Fruit fly (Drosophila melanogaster) whole organism, embryonic: ENCODE measurements around the gene Pgant2.
A peak's percentile ranks its signal among the peaks of the same experiment; 100 is the strongest.

Experiments
- BEAF-32 ChIP-seq: fragments of 200-800 bp; sonication (Bioruptor generic); optimal IDR thresholded peaks from 3 replicates; lab custom pipeline; 2017; ENCODE audit warnings: missing biosample characterization, missing genetic modification characterization, mild to moderate bottlenecking, moderate library complexity, missing genetic modification reagents
- CG10209 ChIP-seq: fragments of 200-800 bp; sonication (Bioruptor generic); optimal IDR thresholded peaks from 3 replicates; lab custom pipeline; 2017; ENCODE audit warnings: missing biosample characterization, mild to moderate bottlenecking, missing genetic modification characterization, missing genetic modification reagents
- CG14710 ChIP-seq: fragments of 200-800 bp; sonication (Bioruptor generic); optimal IDR thresholded peaks from 3 replicates; lab custom pipeline; 2019; ENCODE audit warnings: missing biosample characterization, mild to moderate bottlenecking, missing genetic modification characterization, moderate library complexity
- CG1603 ChIP-seq: fragments of 200-800 bp; sonication (Bioruptor generic); optimal IDR thresholded peaks from 2 replicates; lab custom pipeline; 2019; ENCODE audit warnings: missing biosample characterization, mild to moderate bottlenecking, missing genetic modification characterization, moderate library complexity
- CG1647 ChIP-seq: fragments of 200-800 bp; sonication (Bioruptor generic); optimal IDR thresholded peaks from 3 replicates; lab custom pipeline; 2016; ENCODE audit warnings: missing biosample characterization, missing genetic modification characterization
- CG17568 ChIP-seq: fragments of 200-800 bp; sonication (Bioruptor generic); optimal IDR thresholded peaks from 2 replicates; lab custom pipeline; 2018; ENCODE audit warnings: missing biosample characterization, mild to moderate bottlenecking, missing genetic modification characterization, moderate library complexity
- CG2129 ChIP-seq: fragments of 200-800 bp; sonication (Bioruptor generic); IDR thresholded peaks from 2 replicates; pipeline ENCODE4 v1.3.6; 2022; ENCODE audit warnings: missing biosample characterization, missing genetic modification characterization; ENCODE audit not compliant: partially characterized antibody
- CG2678 ChIP-seq: fragments of 200-800 bp; sonication (Bioruptor generic); optimal IDR thresholded peaks from 3 replicates; lab custom pipeline; 2019; ENCODE audit warnings: missing biosample characterization, mild to moderate bottlenecking, missing genetic modification characterization, moderate library complexity
- CG2712 ChIP-seq: fragments of 200-800 bp; optimal IDR thresholded peaks from 3 replicates; lab custom pipeline; 2019; ENCODE audit warnings: missing biosample characterization, mild to moderate bottlenecking, missing genetic modification characterization, moderate library complexity
- CG30020 ChIP-seq: fragments of 200-800 bp; optimal IDR thresholded peaks from 2 replicates; lab custom pipeline; 2019; ENCODE audit warnings: missing biosample characterization, mild to moderate bottlenecking, missing genetic modification characterization, moderate library complexity
- CG34422 ChIP-seq: fragments of 200-800 bp; sonication (Bioruptor generic); IDR thresholded peaks from 3 replicates; pipeline ENCODE4 v1.3.6; 2022; ENCODE audit warnings: missing biosample characterization, missing genetic modification characterization
- CG3995 ChIP-seq: fragments of 200-800 bp; sonication (Bioruptor generic); optimal IDR thresholded peaks from 3 replicates; lab custom pipeline; 2016; ENCODE audit warnings: missing biosample characterization, missing genetic modification characterization
- CG42726 ChIP-seq: fragments of 200-800 bp; sonication (Bioruptor generic); IDR thresholded peaks from 2 replicates; pipeline ENCODE4 v1.3.6; 2022; ENCODE audit warnings: missing biosample characterization, missing genetic modification characterization; ENCODE audit not compliant: partially characterized antibody
- CG6254 ChIP-seq: fragments of 200-800 bp; sonication (Bioruptor generic); optimal IDR thresholded peaks from 3 replicates; lab custom pipeline; 2017; ENCODE audit warnings: mild to moderate bottlenecking, missing biosample characterization, missing genetic modification reagents, missing genetic modification characterization
- CG6791 ChIP-seq: fragments of 200-800 bp; sonication (Bioruptor generic); IDR thresholded peaks from 3 replicates; pipeline ENCODE4 v1.3.6; 2022; ENCODE audit warnings: missing biosample characterization, missing genetic modification characterization; ENCODE audit not compliant: partially characterized antibody
- CG7357 ChIP-seq: fragments of 200-800 bp; sonication (Bioruptor generic); IDR thresholded peaks from 3 replicates; pipeline ENCODE4 v1.3.6; 2022; ENCODE audit warnings: missing biosample characterization, missing genetic modification characterization
- CG8290 ChIP-seq, 3 experiments: fragments of 200-800 bp; sonication (Bioruptor generic); optimal IDR thresholded peaks; 2 replicates each; lab custom pipeline; 2016 to 2019; ENCODE audit warnings: missing biosample characterization in 3 of 3, missing genetic modification characterization in 3 of 3, mild to moderate bottlenecking in 2 of 3, moderate library complexity in 1 of 3
- CG8765 ChIP-seq: fragments of 200-800 bp; sonication (Bioruptor generic); IDR thresholded peaks from 2 replicates; pipeline ENCODE4 v1.3.6; 2022; ENCODE audit warnings: missing biosample characterization, missing genetic modification characterization
- CG9727 ChIP-seq: fragments of 200-800 bp; sonication (Bioruptor generic); optimal IDR thresholded peaks from 3 replicates; lab custom pipeline; 2017; ENCODE audit warnings: missing biosample characterization, mild to moderate bottlenecking, missing genetic modification characterization
- CG9797 ChIP-seq: fragments of 200-800 bp; sonication (Bioruptor generic); optimal IDR thresholded peaks from 3 replicates; lab custom pipeline; 2018; ENCODE audit warnings: missing biosample characterization, mild to moderate bottlenecking, missing genetic modification characterization
- CTCF ChIP-seq: fragments of 200-800 bp; sonication (Bioruptor generic); optimal IDR thresholded peaks from 2 replicates; lab custom pipeline; 2017; ENCODE audit warnings: missing biosample characterization, mild to moderate bottlenecking, missing genetic modification characterization, moderate library complexity
- Dref ChIP-seq: fragments of 200-800 bp; sonication (Bioruptor generic); IDR thresholded peaks from 2 replicates; pipeline ENCODE4 v1.3.6; 2022; ENCODE audit warnings: missing biosample characterization, missing genetic modification characterization
- Drgx ChIP-seq: fragments of 200-800 bp; sonication (Bioruptor generic); IDR thresholded peaks from 2 replicates; pipeline ENCODE4 v1.3.6; 2022; ENCODE audit warnings: missing biosample characterization, missing genetic modification characterization
- Ets97D ChIP-seq: fragments of 200-800 bp; sonication (Bioruptor generic); optimal IDR thresholded peaks from 3 replicates; lab custom pipeline; 2016; ENCODE audit warnings: missing biosample characterization, missing genetic modification characterization
- HLH4C ChIP-seq: fragments of 200-800 bp; sonication (Bioruptor generic); IDR thresholded peaks from 3 replicates; pipeline ENCODE4 v1.3.6; 2022; ENCODE audit warnings: missing biosample characterization, missing genetic modification characterization; ENCODE audit not compliant: partially characterized antibody
- MESR4 ChIP-seq: fragments of 200-800 bp; sonication (Bioruptor generic); optimal IDR thresholded peaks from 2 replicates; lab custom pipeline; 2018; ENCODE audit warnings: missing biosample characterization, mild to moderate bottlenecking, missing genetic modification characterization, moderate library complexity
- Myb ChIP-seq: fragments of 200-800 bp; sonication (Bioruptor generic); optimal IDR thresholded peaks from 2 replicates; lab custom pipeline; 2016; ENCODE audit warnings: missing biosample characterization, missing genetic modification characterization
- Opbp ChIP-seq: fragments of 200-800 bp; sonication (Bioruptor generic); IDR thresholded peaks from 3 replicates; pipeline ENCODE4 v1.3.6; 2022; ENCODE audit warnings: missing biosample characterization, missing genetic modification characterization; ENCODE audit not compliant: partially characterized antibody
- Scr ChIP-seq: fragments of 200-800 bp; sonication (Bioruptor generic); IDR thresholded peaks from 2 replicates; pipeline ENCODE4 v1.3.6; 2022; ENCODE audit warnings: missing biosample characterization, missing genetic modification characterization; ENCODE audit not compliant: partially characterized antibody
- amos ChIP-seq: fragments of 200-800 bp; sonication (Bioruptor generic); IDR thresholded peaks from 2 replicates; pipeline ENCODE4 v1.3.6; 2022; ENCODE audit warnings: missing biosample characterization, missing genetic modification characterization; ENCODE audit not compliant: partially characterized antibody
- ci ChIP-seq: fragments of 200-800 bp; sonication (Bioruptor generic); IDR thresholded peaks from 3 replicates; pipeline ENCODE4 v1.3.6; 2022; ENCODE audit warnings: missing biosample characterization, missing genetic modification characterization
- da ChIP-seq: fragments of 200-800 bp; sonication (Bioruptor generic); optimal IDR thresholded peaks from 2 replicates; lab custom pipeline; 2016; ENCODE audit warnings: missing biosample characterization, missing genetic modification characterization
- dan ChIP-seq: fragments of 200-800 bp; sonication (Bioruptor generic); IDR thresholded peaks from 2 replicates; pipeline ENCODE4 v1.3.6; 2022; ENCODE audit warnings: missing biosample characterization, missing genetic modification characterization
- gem ChIP-seq: fragments of 200-800 bp; sonication (Bioruptor generic); optimal IDR thresholded peaks from 2 replicates; lab custom pipeline; 2019; ENCODE audit warnings: missing biosample characterization, mild to moderate bottlenecking, missing genetic modification characterization, moderate library complexity
- gfzf ChIP-seq: fragments of 200-800 bp; sonication (Bioruptor generic); optimal IDR thresholded peaks from 2 replicates; lab custom pipeline; 2016; ENCODE audit warnings: missing biosample characterization, mild to moderate bottlenecking, missing genetic modification characterization, moderate library complexity
- hb ChIP-seq: fragments of 200-800 bp; sonication (Bioruptor generic); IDR thresholded peaks from 3 replicates; pipeline ENCODE4 v1.3.6; 2022; ENCODE audit warnings: missing biosample characterization, missing genetic modification characterization; ENCODE audit not compliant: partially characterized antibody
- hbn ChIP-seq: fragments of 200-800 bp; sonication (Bioruptor generic); IDR thresholded peaks from 2 replicates; pipeline ENCODE4 v1.3.6; 2022; ENCODE audit warnings: missing biosample characterization, missing genetic modification characterization; ENCODE audit not compliant: partially characterized antibody
- knrl ChIP-seq: fragments of 200-800 bp; sonication (Bioruptor generic); IDR thresholded peaks from 3 replicates; pipeline ENCODE4 v1.3.6; 2022; ENCODE audit warnings: missing biosample characterization, missing genetic modification characterization; ENCODE audit not compliant: partially characterized antibody
- mld ChIP-seq: fragments of 200-800 bp; sonication (Bioruptor generic); IDR thresholded peaks from 3 replicates; pipeline ENCODE4 v1.3.6; 2022; ENCODE audit warnings: missing biosample characterization, missing genetic modification characterization; ENCODE audit not compliant: partially characterized antibody
- nmo ChIP-seq: fragments of 200-800 bp; sonication (Bioruptor generic); optimal IDR thresholded peaks from 2 replicates; lab custom pipeline; 2018; ENCODE audit warnings: missing biosample characterization, mild to moderate bottlenecking, missing genetic modification characterization, moderate library complexity
- phol ChIP-seq: fragments of 200-800 bp; sonication (Bioruptor generic); optimal IDR thresholded peaks from 3 replicates; lab custom pipeline; 2018; ENCODE audit warnings: missing biosample characterization, mild to moderate bottlenecking, missing genetic modification characterization, moderate library complexity
- pita ChIP-seq: fragments of 200-800 bp; sonication (Bioruptor generic); optimal IDR thresholded peaks from 2 replicates; lab custom pipeline; 2017; ENCODE audit warnings: missing biosample characterization, mild to moderate bottlenecking, missing genetic modification characterization
- row ChIP-seq: fragments of 200-800 bp; sonication (Bioruptor generic); IDR thresholded peaks from 3 replicates; pipeline ENCODE4 v1.3.6; 2022; ENCODE audit warnings: missing biosample characterization, missing genetic modification characterization
- sens-2 ChIP-seq: fragments of 200-800 bp; sonication (Bioruptor generic); IDR thresholded peaks from 2 replicates; pipeline ENCODE4 v1.3.6; 2022; ENCODE audit warnings: missing biosample characterization, missing genetic modification characterization
- so ChIP-seq: fragments of 200-800 bp; sonication (Bioruptor generic); IDR thresholded peaks from 3 replicates; pipeline ENCODE4 v1.3.6; 2022; ENCODE audit warnings: missing biosample characterization, missing genetic modification characterization
- ssp ChIP-seq: fragments of 200-800 bp; sonication (Bioruptor generic); IDR thresholded peaks from 2 replicates; pipeline ENCODE4 v1.3.6; 2022; ENCODE audit warnings: missing biosample characterization, missing genetic modification characterization
- sug ChIP-seq: fragments of 200-800 bp; optimal IDR thresholded peaks from 2 replicates; lab custom pipeline; 2019; ENCODE audit warnings: missing biosample characterization, mild to moderate bottlenecking, missing genetic modification characterization, moderate library complexity
- yki ChIP-seq: fragments of >200 bp; optimal IDR thresholded peaks from 3 replicates; lab custom pipeline; 2018
- zen2 ChIP-seq: fragments of 200-800 bp; sonication (Bioruptor generic); IDR thresholded peaks from 3 replicates; pipeline ENCODE4 v1.3.6; 2022; ENCODE audit warnings: missing biosample characterization, missing genetic modification characterization; ENCODE audit not compliant: partially characterized antibody

The Pgant2 gene

dm6 chr2L:3469869-3470268, 43.4 kb upstream of the Pgant2 start, which contains the start of the genes Pif1 and CG31776:
Gene Pif1 (minus strand): TSS chr2L:3470004.
Gene CG31776 (plus strand): TSS chr2L:3470182.
- peak; percentile 33 for TF ChIP-seq CG2712
- peak; percentile 92 for TF ChIP-seq BEAF-32 (GFP tag; lab: Kevin White, UChicago)
- TF ChIP-seq CG30020 (tag; lab: Kevin White, UChicago): peak; percentile 24
- peak; percentile 89 for TF ChIP-seq CG42726 (GFP tag; lab: Robert Waterston, UW)
- peak; percentile 97 for TF ChIP-seq Dref (GFP tag; lab: Robert Waterston, UW)
- TF ChIP-seq row (GFP tag; lab: Robert Waterston, UW): peak; percentile 21; the same call in 1 of the 3 replicates
- peak; percentile 69 for TF ChIP-seq pita (GFP tag; lab: Kevin White, UChicago)
- no peak for TF ChIP-seq CG2678 (tag; lab: Kevin White, UChicago)
- peak; percentile 90 for TF ChIP-seq HLH4C (GFP tag; lab: Robert Waterston, UW)
- TF ChIP-seq CG9797: peak; percentile 65
- TF ChIP-seq knrl (GFP tag; lab: Robert Waterston, UW): peak; percentile 66
- TF ChIP-seq Opbp: peak; percentile 91
- peak; percentile 51 for TF ChIP-seq Ets97D (GFP tag; lab: Kevin White, UChicago)
- peak; percentile 55 for TF ChIP-seq gfzf (GFP tag; lab: Kevin White, UChicago)
- no peak for TF ChIP-seq yki (lab: Kevin White, UChicago)
- no peak for TF ChIP-seq Drgx
- peak; percentile 83 for TF ChIP-seq Scr (GFP tag; lab: Robert Waterston, UW)
- peak; percentile 38 for TF ChIP-seq phol (tag; lab: Kevin White, UChicago)
- TF ChIP-seq CG34422 (GFP tag; lab: Robert Waterston, UW): peak; percentile 19; the same call in 1 of the 3 replicates
- TF ChIP-seq CG6791 (GFP tag; lab: Robert Waterston, UW): peak; percentile 92
- TF ChIP-seq zen2 (GFP tag; lab: Robert Waterston, UW): peak; percentile 92
- no peak for TF ChIP-seq CG6254 (GFP tag; lab: Kevin White, UChicago)
- TF ChIP-seq CTCF: peak; percentile 69
- no peak for TF ChIP-seq ci (GFP tag; lab: Robert Waterston, UW)
- TF ChIP-seq CG14710: peak; percentile 68
- TF ChIP-seq CG2129 (GFP tag; lab: Robert Waterston, UW): peak; percentile 79
- no peak for TF ChIP-seq da (GFP tag; lab: Kevin White, UChicago)
- TF ChIP-seq MESR4 (GFP tag; lab: Kevin White, UChicago): peak; percentile 44
- TF ChIP-seq CG1647: no peak
- TF ChIP-seq sug (tag; lab: Kevin White, UChicago): peak; percentile 12
- TF ChIP-seq CG8290 (GFP tag; optimal IDR thresholded peaks at IDR 0.05; lab: Kevin White, UChicago): peak; percentile 91
- TF ChIP-seq CG8290 (tag; optimal IDR thresholded peaks at IDR 0.05; lab: Kevin White, UChicago): peak; percentile 24 to 94
- TF ChIP-seq hbn (GFP tag; lab: Robert Waterston, UW): peak; percentile 78
- peak; percentile 69 for TF ChIP-seq ssp (GFP tag; lab: Robert Waterston, UW)
- peak; percentile 85 for TF ChIP-seq CG1603 (tag; lab: Kevin White, UChicago)
- TF ChIP-seq nmo (GFP tag; lab: Kevin White, UChicago): peak; percentile 29
- TF ChIP-seq gem (tag; lab: Kevin White, UChicago): no peak
- TF ChIP-seq amos: peak; percentile 92; the same call in 1 of the 2 replicates
- peak; percentile 75; the same call in 2 of the 3 replicates for TF ChIP-seq hb (GFP tag; lab: Robert Waterston, UW)
- 0 out of 3 replicates have a peak, but pooled peaks have one; percentile 6 for TF ChIP-seq so (GFP tag; lab: Robert Waterston, UW)
- no peak for TF ChIP-seq CG8765 (GFP tag; lab: Robert Waterston, UW)
- TF ChIP-seq sens-2: no peak
- TF ChIP-seq CG7357 (GFP tag; lab: Robert Waterston, UW): peak; percentile 94
- peak; percentile 78 for TF ChIP-seq CG3995 (GFP tag; lab: Kevin White, UChicago)
- no peak for TF ChIP-seq CG17568 (GFP tag; lab: Kevin White, UChicago)
- no peak for TF ChIP-seq CG9727
- 0 out of 3 replicates have a peak, but pooled peaks have one; percentile 22 for TF ChIP-seq mld (GFP tag; lab: Robert Waterston, UW)
- TF ChIP-seq Myb (GFP tag; lab: Kevin White, UChicago): peak; percentile 99
- TF ChIP-seq dan (GFP tag; lab: Robert Waterston, UW): no peak
- no peak for TF ChIP-seq CG10209 (GFP tag; lab: Kevin White, UChicago)
